Fruit fly (Drosophila melanogaster) whole organism, embryonic: Measurements from ENCODE around the gene Sox100B.

Experiments used
- Antp ChIP-seq: fragments of 200-800 bp; sonication (Bioruptor generic); optimal IDR thresholded peaks from 3 replicates; lab custom pipeline; 2016; ENCODE audit warnings: missing biosample characterization, missing genetic modification characterization
- Asciz ChIP-seq: fragments of 200-800 bp; sonication (Bioruptor generic); optimal IDR thresholded peaks from 2 replicates; lab custom pipeline; 2017; ENCODE audit warnings: missing biosample characterization, mild to moderate bottlenecking, missing genetic modification characterization, missing genetic modification reagents
- Blimp-1 ChIP-seq: fragments of 200-800 bp; sonication (Bioruptor generic); optimal IDR thresholded peaks from 3 replicates; lab custom pipeline; 2018; ENCODE audit warnings: missing biosample characterization, missing genetic modification characterization, mild to moderate bottlenecking, moderate library complexity, missing genetic modification reagents
- CG10147 ChIP-seq: fragments of 200-800 bp; sonication (Bioruptor generic); optimal IDR thresholded peaks from 2 replicates; lab custom pipeline; 2019; ENCODE audit warnings: missing biosample characterization, mild to moderate bottlenecking, missing genetic modification characterization, moderate library complexity
- CG12659 ChIP-seq: fragments of 200-800 bp; sonication (Bioruptor generic); optimal IDR thresholded peaks from 3 replicates; lab custom pipeline; 2017; ENCODE audit warnings: mild to moderate bottlenecking, missing biosample characterization, missing genetic modification reagents, missing genetic modification characterization
- CG13296 ChIP-seq: fragments of 200-800 bp; sonication (Bioruptor generic); optimal IDR thresholded peaks from 3 replicates; lab custom pipeline; 2018; ENCODE audit warnings: missing biosample characterization, mild to moderate bottlenecking, missing genetic modification characterization
- CG15269 ChIP-seq: fragments of 200-800 bp; sonication (Bioruptor generic); optimal IDR thresholded peaks from 2 replicates; lab custom pipeline; 2018; ENCODE audit warnings: missing biosample characterization, mild to moderate bottlenecking, missing genetic modification characterization, moderate library complexity
- CG15514 ChIP-seq: fragments of 200-800 bp; sonication (Bioruptor generic); optimal IDR thresholded peaks from 3 replicates; lab custom pipeline; 2017; ENCODE audit warnings: missing biosample characterization, missing genetic modification characterization, mild to moderate bottlenecking, moderate library complexity, missing genetic modification reagents
- CG16863 ChIP-seq: fragments of 200-800 bp; sonication (Bioruptor generic); optimal IDR thresholded peaks from 3 replicates; lab custom pipeline; 2016; ENCODE audit warnings: missing biosample characterization, missing genetic modification characterization
- CG18011 ChIP-seq: fragments of 200-800 bp; sonication (Bioruptor generic); optimal IDR thresholded peaks from 2 replicates; lab custom pipeline; 2017; ENCODE audit warnings: missing biosample characterization, missing genetic modification characterization, mild to moderate bottlenecking, moderate library complexity, missing genotype
- CG31388 ChIP-seq: fragments of 200-800 bp; sonication (Bioruptor generic); optimal IDR thresholded peaks from 2 replicates; lab custom pipeline; 2016; ENCODE audit warnings: missing biosample characterization, missing genetic modification characterization
- CG3281 ChIP-seq: fragments of 200-800 bp; sonication (Bioruptor generic); optimal IDR thresholded peaks from 3 replicates; lab custom pipeline; 2017; ENCODE audit warnings: missing biosample characterization, mild to moderate bottlenecking, missing genetic modification characterization
- CG33557 ChIP-seq: fragments of 200-800 bp; sonication (Bioruptor generic); optimal IDR thresholded peaks from 2 replicates; lab custom pipeline; 2019; ENCODE audit warnings: missing biosample characterization, mild to moderate bottlenecking, missing genetic modification characterization, moderate library complexity
- CG3407 ChIP-seq: fragments of 200-800 bp; sonication (Bioruptor generic); optimal IDR thresholded peaks from 2 replicates; lab custom pipeline; 2018; ENCODE audit warnings: missing biosample characterization, mild to moderate bottlenecking, missing genetic modification characterization
- CG34224 ChIP-seq: fragments of 200-800 bp; sonication (Bioruptor generic); IDR thresholded peaks from 3 replicates; pipeline ENCODE4 v1.3.6; 2022; ENCODE audit warnings: missing biosample characterization, missing genetic modification characterization; ENCODE audit not compliant: partially characterized antibody
- CG5245 ChIP-seq: fragments of 200-800 bp; sonication (Bioruptor generic); optimal IDR thresholded peaks from 3 replicates; lab custom pipeline; 2016; ENCODE audit warnings: missing biosample characterization, missing genetic modification characterization
- CG6689 ChIP-seq: fragments of 200-800 bp; sonication (Bioruptor generic); IDR thresholded peaks from 2 replicates; pipeline ENCODE4 v1.3.6; 2022; ENCODE audit warnings: missing biosample characterization, missing genetic modification characterization
- CG6854 ChIP-seq: fragments of 200-800 bp; sonication (Bioruptor generic); optimal IDR thresholded peaks from 3 replicates; lab custom pipeline; 2017; ENCODE audit warnings: missing biosample characterization, mild to moderate bottlenecking, missing genetic modification characterization
- CG8089 ChIP-seq: fragments of 200-800 bp; sonication (Bioruptor generic); optimal IDR thresholded peaks from 3 replicates; lab custom pipeline; 2016; ENCODE audit warnings: missing biosample characterization, missing genetic modification characterization
- CG8924 ChIP-seq: fragments of 200-800 bp; optimal IDR thresholded peaks from 3 replicates; lab custom pipeline; 2019; ENCODE audit warnings: missing biosample characterization, mild to moderate bottlenecking, missing genetic modification characterization, moderate library complexity
- CG9817 ChIP-seq: fragments of 200-800 bp; sonication (Bioruptor generic); optimal IDR thresholded peaks from 2 replicates; lab custom pipeline; 2018; ENCODE audit warnings: missing biosample characterization, mild to moderate bottlenecking, missing genetic modification characterization, moderate library complexity
- CoRest ChIP-seq: fragments of 200-800 bp; sonication (Bioruptor generic); optimal IDR thresholded peaks from 3 replicates; lab custom pipeline; 2018; ENCODE audit warnings: missing biosample characterization, mild to moderate bottlenecking, missing genetic modification characterization, moderate library complexity
- Ets97D ChIP-seq: fragments of 200-800 bp; sonication (Bioruptor generic); optimal IDR thresholded peaks from 3 replicates; lab custom pipeline; 2016; ENCODE audit warnings: missing biosample characterization, missing genetic modification characterization
- Gug ChIP-seq: fragments of 200-800 bp; sonication (Bioruptor generic); IDR thresholded peaks from 4 replicates; pipeline ENCODE4 v1.3.6; 2022; ENCODE audit warnings: missing biosample characterization, missing genetic modification characterization
- Hsf ChIP-seq: fragments of 200-800 bp; sonication (Bioruptor generic); optimal IDR thresholded peaks from 3 replicates; lab custom pipeline; 2016; ENCODE audit warnings: missing biosample characterization, missing genetic modification characterization
- NK7.1 ChIP-seq: fragments of 200-800 bp; sonication (Bioruptor generic); optimal IDR thresholded peaks from 3 replicates; lab custom pipeline; 2016; ENCODE audit warnings: missing biosample characterization, missing genetic modification characterization
- NfI ChIP-seq: fragments of 200-800 bp; sonication (Bioruptor generic); optimal IDR thresholded peaks from 3 replicates; lab custom pipeline; 2018; ENCODE audit warnings: missing biosample characterization, mild to moderate bottlenecking, missing genetic modification characterization, moderate library complexity
- Ptx1 ChIP-seq: fragments of 200-800 bp; sonication (Bioruptor generic); IDR thresholded peaks from 2 replicates; pipeline ENCODE4 v1.3.6; 2022; ENCODE audit warnings: missing biosample characterization, missing genetic modification characterization
- Stat92E ChIP-seq, 3 experiments: fragments of >200 bp in 2 of 3; fragments of 200-800 bp in 1 of 3; sonication (Bioruptor generic) in 1 of 3; optimal IDR thresholded peaks; 2 replicates each; lab custom pipeline; 2017 to 2019; ENCODE audit warnings: missing biosample characterization in 3 of 3, missing genetic modification characterization in 3 of 3, mild to moderate bottlenecking in 1 of 3, moderate library complexity in 1 of 3
- abd-A ChIP-seq: fragments of 200-800 bp; sonication (Bioruptor generic); optimal IDR thresholded peaks from 3 replicates; lab custom pipeline; 2019; ENCODE audit warnings: missing biosample characterization, mild to moderate bottlenecking, missing genetic modification characterization, moderate library complexity
- bsh ChIP-seq, 2 experiments: fragments of 200-800 bp; sonication (Bioruptor generic); optimal IDR thresholded peaks; 2 replicates each; lab custom pipeline; 2017 to 2018; ENCODE audit warnings: mild to moderate bottlenecking in 2 of 2, missing biosample characterization in 2 of 2, missing genetic modification characterization in 2 of 2, moderate library complexity in 1 of 2
- cg ChIP-seq: fragments of 200-800 bp; sonication (Bioruptor generic); optimal IDR thresholded peaks from 3 replicates; lab custom pipeline; 2019; ENCODE audit warnings: missing biosample characterization, mild to moderate bottlenecking, missing genetic modification characterization, moderate library complexity
- chn ChIP-seq: fragments of 200-800 bp; sonication (Bioruptor generic); optimal IDR thresholded peaks from 2 replicates; lab custom pipeline; 2016; ENCODE audit warnings: missing biosample characterization, missing genetic modification characterization
- da ChIP-seq: fragments of 200-800 bp; sonication (Bioruptor generic); optimal IDR thresholded peaks from 2 replicates; lab custom pipeline; 2016; ENCODE audit warnings: missing biosample characterization, missing genetic modification characterization
- gem ChIP-seq: fragments of 200-800 bp; sonication (Bioruptor generic); optimal IDR thresholded peaks from 2 replicates; lab custom pipeline; 2019; ENCODE audit warnings: missing biosample characterization, mild to moderate bottlenecking, missing genetic modification characterization, moderate library complexity
- insv ChIP-seq, 2 experiments: fragments of 200-800 bp; sonication (Bioruptor generic); optimal IDR thresholded peaks; 3 replicates each; lab custom pipeline; 2016 to 2018; ENCODE audit warnings: missing biosample characterization in 2 of 2, missing genetic modification characterization in 2 of 2
- lilli ChIP-seq: fragments of 200-800 bp; sonication (Bioruptor generic); optimal IDR thresholded peaks from 3 replicates; lab custom pipeline; 2016; ENCODE audit warnings: missing biosample characterization, missing genetic modification characterization
- lola ChIP-seq, 3 experiments: fragments of >200 bp in 2 of 3; fragments of 200-800 bp in 1 of 3; sonication (Bioruptor generic) in 1 of 3; optimal IDR thresholded peaks; 2 replicates each; lab custom pipeline; 2017 to 2019; ENCODE audit warnings: missing biosample characterization in 3 of 3, missing genetic modification characterization in 3 of 3, mild to moderate bottlenecking in 1 of 3, moderate library complexity in 1 of 3
- phol ChIP-seq: fragments of 200-800 bp; sonication (Bioruptor generic); optimal IDR thresholded peaks from 3 replicates; lab custom pipeline; 2018; ENCODE audit warnings: missing biosample characterization, mild to moderate bottlenecking, missing genetic modification characterization, moderate library complexity
- ro ChIP-seq: fragments of 200-800 bp; sonication (Bioruptor generic); IDR thresholded peaks from 2 replicates; pipeline ENCODE4 v1.3.6; 2022; ENCODE audit warnings: missing biosample characterization, missing genetic modification characterization
- sens ChIP-seq: fragments of 200-800 bp; sonication (Bioruptor generic); peaks from one replicate; lab custom pipeline; 2016; ENCODE audit warnings: missing biosample characterization, missing genetic modification characterization
- tgo ChIP-seq: fragments of 200-800 bp; sonication (Bioruptor generic); IDR thresholded peaks from 3 replicates; pipeline ENCODE4 v1.3.6; 2022; ENCODE audit warnings: missing biosample characterization, missing genetic modification characterization
- tin ChIP-seq: fragments of 200-800 bp; sonication (Bioruptor generic); optimal IDR thresholded peaks from 3 replicates; lab custom pipeline; 2016; ENCODE audit warnings: missing biosample characterization, missing genetic modification characterization
- tup ChIP-seq: fragments of 200-800 bp; sonication (Bioruptor generic); optimal IDR thresholded peaks from 2 replicates; lab custom pipeline; 2016; ENCODE audit warnings: missing biosample characterization, mild to moderate bottlenecking, missing genetic modification characterization, moderate library complexity
- unpg ChIP-seq: fragments of 200-800 bp; sonication (Bioruptor generic); optimal IDR thresholded peaks from 3 replicates; lab custom pipeline; 2018; ENCODE audit warnings: missing biosample characterization, mild to moderate bottlenecking, missing genetic modification characterization, moderate library complexity
- zen ChIP-seq: fragments of 200-800 bp; sonication (Bioruptor generic); optimal IDR thresholded peaks from 3 replicates; lab custom pipeline; 2018; ENCODE audit warnings: missing biosample characterization, mild to moderate bottlenecking, missing genetic modification characterization, moderate library complexity

The Sox100B gene

dm6 chr3R:31060708-31061625, 4.1 kb upstream of the Sox100B start, which contains the start of gene dco (continued):
- TF ChIP-seq CG31388 (GFP tag; lab: Kevin White, UChicago), result peak; percentile 42
- TF ChIP-seq tup, result no peak
- TF ChIP-seq lilli, result peak; percentile 72
- TF ChIP-seq CG16863, result peak; percentile 71
- peak; percentile 48 for TF ChIP-seq abd-A
- peak; percentile 8 for TF ChIP-seq Asciz (GFP tag; lab: Kevin White, UChicago)
- peak; percentile 9 for TF ChIP-seq CG3281 (GFP tag; lab: Kevin White, UChicago)
- TF ChIP-seq Ptx1, result peak; percentile 92
- peak; percentile 5 for TF ChIP-seq CG10147 (GFP tag; lab: Kevin White, UChicago)
- peak; percentile 73 for TF ChIP-seq Antp (GFP tag; lab: Kevin White, UChicago)
- peak; percentile 61 for TF ChIP-seq CG15514 (GFP tag; lab: Kevin White, UChicago)
- peak; percentile 59 for TF ChIP-seq Blimp-1 (GFP tag; lab: Kevin White, UChicago)
- peak; percentile 74 for TF ChIP-seq CG9817 (tag; lab: Kevin White, UChicago)
- TF ChIP-seq insv (GFP tag; optimal IDR thresholded peaks at IDR 0.05; lab: Kevin White, UChicago), result peak in 1 of 2 experiments; percentile 53
- TF ChIP-seq tin (GFP tag; lab: Kevin White, UChicago), result peak; percentile 91
- no peak for TF ChIP-seq CG33557 (GFP tag; lab: Kevin White, UChicago)
- TF ChIP-seq chn (GFP tag; lab: Kevin White, UChicago), result peak; percentile 61
- TF ChIP-seq Stat92E (GFP tag; optimal IDR thresholded peaks at IDR 0.05; lab: Kevin White, UChicago), result peak in 1 of 3 experiments; percentile 55
- TF ChIP-seq da (GFP tag; lab: Kevin White, UChicago), result peak; percentile 45
- TF ChIP-seq tgo (GFP tag; lab: Robert Waterston, UW), result peak; percentile 80
- TF ChIP-seq NK7.1 (GFP tag; lab: Kevin White, UChicago), result peak; percentile 30
- TF ChIP-seq ro (GFP tag; lab: Robert Waterston, UW), result peak; percentile 49; the same call in 1 of the 2 replicates
- peak; percentile 94 for TF ChIP-seq CG5245 (GFP tag; lab: Kevin White, UChicago)
- peak; percentile 75 for TF ChIP-seq NfI
- no peak for TF ChIP-seq CG18011 (GFP tag; lab: Kevin White, UChicago)
- TF ChIP-seq CG15269 (tag; lab: Kevin White, UChicago), result peak; percentile 35
- peak; percentile 34 for TF ChIP-seq CG3407 (GFP tag; lab: Kevin White, UChicago)
- TF ChIP-seq Gug (GFP tag; lab: Robert Waterston, UW), result peak; percentile 93

dm6 chr3R:31062344-31062964, 2.6 kb upstream of the Sox100B start:
- TF ChIP-seq CG34224 (GFP tag; lab: Robert Waterston, UW) (no peak), cg (GFP tag; lab: Kevin White, UChicago) (peak; percentile 95), Ets97D (GFP tag; lab: Kevin White, UChicago) (no peak), lola (GFP tag; optimal IDR thresholded peaks at IDR 0.05; lab: Kevin White, UChicago) (peak in 1 of 3 experiments; percentile 16), CG6689 (GFP tag; lab: Robert Waterston, UW) (0 out of 2 replicates have a peak, but pooled peaks have one; percentile 7), CG6854 (no peak), CG8089 (GFP tag; lab: Kevin White, UChicago) (no peak), CG12659 (GFP tag; lab: Kevin White, UChicago) (peak; percentile 5), phol (tag; lab: Kevin White, UChicago) (peak; percentile 11), Hsf (GFP tag; lab: Kevin White, UChicago) (peak; percentile 38), CG13296 (GFP tag; lab: Kevin White, UChicago) (no peak), CG8924 (peak; percentile 1), gem (tag; lab: Kevin White, UChicago) (peak; percentile 68), sens (peak; percentile 87), bsh (GFP tag; optimal IDR thresholded peaks at IDR 0.05; lab: Kevin White, UChicago) (peak; percentile 41 to 90), unpg (GFP tag; lab: Kevin White, UChicago) (peak; percentile 31), CoRest (tag; lab: Kevin White, UChicago) (peak; percentile 1), zen (tag; lab: Kevin White, UChicago) (peak; percentile 19)
